Fruit fly (Drosophila melanogaster) whole organism, embryonic: Measurements from ENCODE around the gene holn1.

Source experiments
- C15 ChIP-seq: fragments of 200-800 bp; sonication (Bioruptor generic); IDR thresholded peaks from 3 replicates; pipeline ENCODE4 v1.3.6; 2022; ENCODE audit warnings: missing biosample characterization, missing genetic modification characterization
- CG12391 ChIP-seq: fragments of 200-800 bp; sonication (Bioruptor generic); optimal IDR thresholded peaks from 3 replicates; lab custom pipeline; 2018; ENCODE audit warnings: missing biosample characterization, mild to moderate bottlenecking, missing genetic modification characterization, moderate library complexity
- CG12942 ChIP-seq: fragments of 200-800 bp; sonication (Bioruptor generic); optimal IDR thresholded peaks from 3 replicates; lab custom pipeline; 2016; ENCODE audit warnings: missing biosample characterization, missing genetic modification characterization
- CG13894 ChIP-seq: fragments of 200-800 bp; sonication (Bioruptor generic); optimal IDR thresholded peaks from 3 replicates; lab custom pipeline; 2018; ENCODE audit warnings: missing biosample characterization, mild to moderate bottlenecking, missing genetic modification characterization, moderate library complexity
- CG14441 ChIP-seq: fragments of 200-800 bp; sonication (Bioruptor generic); IDR thresholded peaks from 2 replicates; pipeline ENCODE4 v1.3.6; 2022; ENCODE audit warnings: missing biosample characterization, missing genetic modification characterization
- CG14667 ChIP-seq: fragments of 200-800 bp; sonication (Bioruptor generic); IDR thresholded peaks from 2 replicates; pipeline ENCODE4 v1.3.6; 2022; ENCODE audit warnings: missing biosample characterization, missing genetic modification characterization
- CG1647 ChIP-seq: fragments of 200-800 bp; sonication (Bioruptor generic); optimal IDR thresholded peaks from 3 replicates; lab custom pipeline; 2016; ENCODE audit warnings: missing biosample characterization, missing genetic modification characterization
- CG16815 ChIP-seq: fragments of 200-800 bp; sonication (Bioruptor generic); optimal IDR thresholded peaks from 3 replicates; lab custom pipeline; 2017; ENCODE audit warnings: missing biosample characterization, mild to moderate bottlenecking, missing genetic modification characterization
- CG16863 ChIP-seq: fragments of 200-800 bp; sonication (Bioruptor generic); optimal IDR thresholded peaks from 3 replicates; lab custom pipeline; 2016; ENCODE audit warnings: missing biosample characterization, missing genetic modification characterization
- CG17802 ChIP-seq: fragments of 200-800 bp; sonication (Bioruptor generic); optimal IDR thresholded peaks from 2 replicates; lab custom pipeline; 2018; ENCODE audit warnings: missing biosample characterization, mild to moderate bottlenecking, missing genetic modification characterization, moderate library complexity
- CG4360 ChIP-seq: fragments of 200-800 bp; sonication (Bioruptor generic); IDR thresholded peaks from 2 replicates; pipeline ENCODE4 v1.3.6; 2022; ENCODE audit warnings: missing biosample characterization, missing genetic modification characterization
- CG4854 ChIP-seq: fragments of 200-800 bp; sonication (Bioruptor generic); optimal IDR thresholded peaks from 2 replicates; lab custom pipeline; 2016; ENCODE audit warnings: missing biosample characterization, missing genetic modification characterization, inconsistent platforms
- CG6689 ChIP-seq: fragments of 200-800 bp; sonication (Bioruptor generic); IDR thresholded peaks from 2 replicates; pipeline ENCODE4 v1.3.6; 2022; ENCODE audit warnings: missing biosample characterization, missing genetic modification characterization
- CG6791 ChIP-seq: fragments of 200-800 bp; sonication (Bioruptor generic); IDR thresholded peaks from 3 replicates; pipeline ENCODE4 v1.3.6; 2022; ENCODE audit warnings: missing biosample characterization, missing genetic modification characterization; ENCODE audit not compliant: partially characterized antibody
- CG6854 ChIP-seq: fragments of 200-800 bp; sonication (Bioruptor generic); optimal IDR thresholded peaks from 3 replicates; lab custom pipeline; 2017; ENCODE audit warnings: missing biosample characterization, mild to moderate bottlenecking, missing genetic modification characterization
- CG8290 ChIP-seq, 3 experiments: fragments of 200-800 bp; sonication (Bioruptor generic); optimal IDR thresholded peaks; 2 replicates each; lab custom pipeline; 2016 to 2019; ENCODE audit warnings: missing biosample characterization in 3 of 3, missing genetic modification characterization in 3 of 3, mild to moderate bottlenecking in 2 of 3, moderate library complexity in 1 of 3
- CG8359 ChIP-seq: fragments of 200-800 bp; sonication (Bioruptor generic); optimal IDR thresholded peaks from 2 replicates; lab custom pipeline; 2017; ENCODE audit warnings: missing biosample characterization, mild to moderate bottlenecking, missing genetic modification characterization, borderline replicate concordance
- CG8478 ChIP-seq: fragments of >200 bp; optimal IDR thresholded peaks from 2 replicates; lab custom pipeline; 2018
- CG8944 ChIP-seq: fragments of 200-800 bp; sonication (Bioruptor generic); optimal IDR thresholded peaks from 3 replicates; lab custom pipeline; 2016; ENCODE audit warnings: missing biosample characterization, missing genetic modification characterization
- CG9727 ChIP-seq: fragments of 200-800 bp; sonication (Bioruptor generic); optimal IDR thresholded peaks from 3 replicates; lab custom pipeline; 2017; ENCODE audit warnings: missing biosample characterization, mild to moderate bottlenecking, missing genetic modification characterization
- CG9932 ChIP-seq: fragments of 200-800 bp; sonication (Bioruptor generic); IDR thresholded peaks from 2 replicates; pipeline ENCODE4 v1.3.6; 2022; ENCODE audit warnings: missing biosample characterization, missing genetic modification characterization
- Dref ChIP-seq: fragments of 200-800 bp; sonication (Bioruptor generic); IDR thresholded peaks from 2 replicates; pipeline ENCODE4 v1.3.6; 2022; ENCODE audit warnings: missing biosample characterization, missing genetic modification characterization
- HHEX ChIP-seq: fragments of 200-800 bp; sonication (Bioruptor generic); optimal IDR thresholded peaks from 3 replicates; lab custom pipeline; 2017; ENCODE audit warnings: missing biosample characterization, mild to moderate bottlenecking, missing genetic modification characterization, missing genetic modification reagents
- HLHmδ ChIP-seq: fragments of 200-800 bp; sonication (Bioruptor generic); optimal IDR thresholded peaks from 2 replicates; lab custom pipeline; 2018; ENCODE audit warnings: missing biosample characterization, mild to moderate bottlenecking, missing genetic modification characterization, moderate library complexity
- Hmr ChIP-seq: fragments of 200-800 bp; sonication (Bioruptor generic); optimal IDR thresholded peaks from 3 replicates; lab custom pipeline; 2017; ENCODE audit warnings: mild to moderate bottlenecking, missing biosample characterization, missing genetic modification reagents, missing genetic modification characterization
- Hr78 ChIP-seq, 2 experiments: fragments of 200-800 bp in 1 of 2; fragments of >200 bp in 1 of 2; sonication (Bioruptor generic) in 1 of 2; optimal IDR thresholded peaks; 2 replicates each; lab custom pipeline; 2017 to 2019; ENCODE audit warnings: missing biosample characterization in 2 of 2, missing genetic modification characterization in 2 of 2, mild to moderate bottlenecking in 1 of 2, moderate library complexity in 1 of 2
- Hsf ChIP-seq: fragments of 200-800 bp; sonication (Bioruptor generic); optimal IDR thresholded peaks from 3 replicates; lab custom pipeline; 2016; ENCODE audit warnings: missing biosample characterization, missing genetic modification characterization
- MTF-1 ChIP-seq: fragments of 200-800 bp; sonication (Bioruptor generic); optimal IDR thresholded peaks from 2 replicates; lab custom pipeline; 2018; ENCODE audit warnings: missing biosample characterization, mild to moderate bottlenecking, missing genetic modification characterization, borderline replicate concordance
- Myb ChIP-seq: fragments of 200-800 bp; sonication (Bioruptor generic); optimal IDR thresholded peaks from 2 replicates; lab custom pipeline; 2016; ENCODE audit warnings: missing biosample characterization, missing genetic modification characterization
- Sry-δ ChIP-seq: fragments of 200-800 bp; sonication (Bioruptor generic); optimal IDR thresholded peaks from 2 replicates; lab custom pipeline; 2016; ENCODE audit warnings: missing biosample characterization, missing genetic modification characterization
- Stat92E ChIP-seq, 3 experiments: fragments of >200 bp in 2 of 3; fragments of 200-800 bp in 1 of 3; sonication (Bioruptor generic) in 1 of 3; optimal IDR thresholded peaks; 2 replicates each; lab custom pipeline; 2017 to 2019; ENCODE audit warnings: missing biosample characterization in 3 of 3, missing genetic modification characterization in 3 of 3, mild to moderate bottlenecking in 1 of 3, moderate library complexity in 1 of 3
- Xrp1 ChIP-seq: fragments of 200-800 bp; sonication (Bioruptor generic); IDR thresholded peaks from 2 replicates; pipeline ENCODE4 v1.3.6; 2022; ENCODE audit warnings: missing biosample characterization, missing genetic modification characterization
- ase ChIP-seq: fragments of 200-800 bp; sonication (Bioruptor generic); IDR thresholded peaks from 3 replicates; pipeline ENCODE4 v1.3.6; 2022; ENCODE audit warnings: missing biosample characterization, missing genetic modification characterization
- ash1 ChIP-seq: fragments of 200-800 bp; sonication (Bioruptor generic); optimal IDR thresholded peaks from 2 replicates; lab custom pipeline; 2018; ENCODE audit warnings: missing biosample characterization, mild to moderate bottlenecking, missing genetic modification characterization
- bcd ChIP-seq: fragments of 200-800 bp; sonication (Bioruptor generic); optimal IDR thresholded peaks from 2 replicates; lab custom pipeline; 2017; ENCODE audit warnings: missing biosample characterization, mild to moderate bottlenecking, missing genetic modification characterization
- bigmax ChIP-seq: fragments of 200-800 bp; sonication (Bioruptor generic); optimal IDR thresholded peaks from 2 replicates; lab custom pipeline; 2018; ENCODE audit warnings: missing biosample characterization, mild to moderate bottlenecking, missing genetic modification characterization
- ci ChIP-seq: fragments of 200-800 bp; sonication (Bioruptor generic); IDR thresholded peaks from 3 replicates; pipeline ENCODE4 v1.3.6; 2022; ENCODE audit warnings: missing biosample characterization, missing genetic modification characterization
- da ChIP-seq: fragments of 200-800 bp; sonication (Bioruptor generic); optimal IDR thresholded peaks from 2 replicates; lab custom pipeline; 2016; ENCODE audit warnings: missing biosample characterization, missing genetic modification characterization
- dati ChIP-seq: fragments of 200-800 bp; sonication (Bioruptor generic); IDR thresholded peaks from 2 replicates; pipeline ENCODE4 v1.3.6; 2022; ENCODE audit warnings: missing biosample characterization, missing genetic modification characterization
- dmrt11E ChIP-seq: fragments of 200-800 bp; sonication (Bioruptor generic); optimal IDR thresholded peaks from 3 replicates; lab custom pipeline; 2018; ENCODE audit warnings: missing biosample characterization, mild to moderate bottlenecking, missing genetic modification characterization, moderate library complexity
- esg ChIP-seq: fragments of 200-800 bp; sonication (Bioruptor generic); conservative IDR thresholded peaks from 2 replicates; pipeline ENCODE4 v1.3.6; 2022; ENCODE audit warnings: missing biosample characterization, missing genetic modification characterization
- eve ChIP-seq, 2 experiments: fragments of >200 bp; optimal IDR thresholded peaks; 2 replicates each; lab custom pipeline; 2017; ENCODE audit warnings: missing biosample characterization in 2 of 2, missing genetic modification characterization in 2 of 2
- fd64A ChIP-seq: fragments of 200-800 bp; sonication (Bioruptor generic); optimal IDR thresholded peaks from 3 replicates; lab custom pipeline; 2018; ENCODE audit warnings: missing biosample characterization, mild to moderate bottlenecking, missing genetic modification characterization
- fru ChIP-seq: fragments of >200 bp; optimal IDR thresholded peaks from 2 replicates; lab custom pipeline; 2017
- kay ChIP-seq: fragments of 200-800 bp; sonication (Bioruptor generic); optimal IDR thresholded peaks from 2 replicates; lab custom pipeline; 2016; ENCODE audit warnings: missing biosample characterization, missing genetic modification characterization
- run ChIP-seq: fragments of 200-800 bp; sonication (Bioruptor generic); optimal IDR thresholded peaks from 3 replicates; lab custom pipeline; 2018; ENCODE audit warnings: missing biosample characterization, mild to moderate bottlenecking, missing genetic modification characterization
- salm ChIP-seq: fragments of 200-800 bp; sonication (Bioruptor generic); optimal IDR thresholded peaks from 2 replicates; lab custom pipeline; 2018; ENCODE audit warnings: missing biosample characterization, mild to moderate bottlenecking, missing genetic modification characterization
- sd ChIP-seq: fragments of 200-800 bp; sonication (Bioruptor generic); optimal IDR thresholded peaks from 3 replicates; lab custom pipeline; 2018; ENCODE audit warnings: missing biosample characterization, mild to moderate bottlenecking, missing genetic modification characterization, moderate library complexity
- sr ChIP-seq: fragments of 200-800 bp; sonication (Bioruptor generic); IDR thresholded peaks from 3 replicates; pipeline ENCODE4 v1.3.6; 2022; ENCODE audit warnings: missing biosample characterization, missing genetic modification characterization
- toy ChIP-seq: fragments of 200-800 bp; sonication (Bioruptor generic); IDR thresholded peaks from 2 replicates; pipeline ENCODE4 v1.3.6; 2022; ENCODE audit warnings: missing biosample characterization, missing genetic modification characterization
- wdn ChIP-seq: fragments of 200-800 bp; sonication (Bioruptor generic); IDR thresholded peaks from 2 replicates; pipeline ENCODE4 v1.3.6; 2022; ENCODE audit warnings: missing biosample characterization, missing genetic modification characterization

holn1 gene

DNA sequence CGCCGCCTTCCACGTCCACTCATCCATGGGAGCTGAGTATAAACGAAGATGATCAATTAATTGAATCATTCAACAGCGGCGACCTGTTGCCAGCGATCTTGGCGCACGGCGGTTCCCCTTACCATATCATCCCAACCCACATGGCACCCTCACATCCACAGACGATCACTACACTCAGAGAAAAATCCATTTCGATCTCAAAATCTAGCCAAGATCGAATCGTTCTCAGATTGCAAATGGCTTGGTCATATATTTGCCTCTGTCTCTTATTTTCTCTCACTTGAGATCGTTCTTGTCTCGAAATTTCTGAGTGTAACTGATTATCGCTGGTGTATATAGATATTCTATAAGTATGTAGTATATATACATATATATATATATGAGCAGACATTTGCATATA is 32.6 kb downstream of the holn1 start (continued):
- TF ChIP-seq eve (GFP tag; optimal IDR thresholded peaks at IDR 0.05; lab: Kevin White, UChicago) = no peak
- no peak for TF ChIP-seq Dref
- TF ChIP-seq sd (tag; lab: Kevin White, UChicago) = no peak
- 0 out of 2 replicates have a peak, but pooled peaks have one; percentile 18 for TF ChIP-seq CG6689 (GFP tag; lab: Robert Waterston, UW)
- peak; percentile 56; the same call in 1 of the 2 replicates for TF ChIP-seq dati (GFP tag; lab: Robert Waterston, UW)
- TF ChIP-seq CG16863 (GFP tag; lab: Kevin White, UChicago) = peak; percentile 8
- TF ChIP-seq CG8944 = peak; percentile 8
- TF ChIP-seq CG14667 (GFP tag; lab: Robert Waterston, UW) = no peak; the same call in 1 of the 2 replicates
- no peak for TF ChIP-seq bigmax
- no peak for TF ChIP-seq CG8290 (GFP tag; optimal IDR thresholded peaks at IDR 0.05; lab: Kevin White, UChicago)
- TF ChIP-seq CG8290 (tag; optimal IDR thresholded peaks at IDR 0.05; lab: Kevin White, UChicago) = peak in 1 of 2 experiments; percentile 84
- TF ChIP-seq CG8478 (lab: Kevin White, UChicago) = no peak
- TF ChIP-seq CG6791 (GFP tag; lab: Robert Waterston, UW) = no peak
- TF ChIP-seq CG12391 (tag; lab: Kevin White, UChicago) = peak; percentile 63
- TF ChIP-seq Hmr (GFP tag; lab: Kevin White, UChicago) = peak; percentile 43
- no peak for TF ChIP-seq da (GFP tag; lab: Kevin White, UChicago)
- peak; percentile 11 for TF ChIP-seq salm
- peak; percentile 64 for TF ChIP-seq Xrp1 (GFP tag; lab: Robert Waterston, UW)
- TF ChIP-seq kay (GFP tag; lab: Kevin White, UChicago) = peak; percentile 41
- TF ChIP-seq Hr78 (GFP tag; optimal IDR thresholded peaks at IDR 0.05; lab: Kevin White, UChicago) = peak in 1 of 2 experiments; percentile 4
- TF ChIP-seq toy = 0 out of 2 replicates have a peak, but pooled peaks have one; percentile 14
- peak; percentile 73 for TF ChIP-seq CG14441
- TF ChIP-seq CG13894 (tag; lab: Kevin White, UChicago) = no peak
- TF ChIP-seq sr (GFP tag; lab: Robert Waterston, UW) = peak; percentile 83
- TF ChIP-seq CG12942 (GFP tag; lab: Kevin White, UChicago) = peak; percentile 12
- no peak for TF ChIP-seq wdn (GFP tag; lab: Robert Waterston, UW)
- TF ChIP-seq CG4360 (GFP tag; lab: Robert Waterston, UW) = no peak
- TF ChIP-seq Stat92E (GFP tag; optimal IDR thresholded peaks at IDR 0.05; lab: Kevin White, UChicago) = no peak
- peak; percentile 38 for TF ChIP-seq CG17802
- no peak for TF ChIP-seq CG4854
- TF ChIP-seq Sry-δ = no peak
- no peak for TF ChIP-seq MTF-1 (GFP tag; lab: Kevin White, UChicago)
- no peak for TF ChIP-seq C15 (GFP tag; lab: Robert Waterston, UW)
- peak; percentile 75; the same call in 2 of the 3 replicates for TF ChIP-seq ci
- peak; percentile 48 for TF ChIP-seq bcd (GFP tag; lab: Kevin White, UChicago)
- TF ChIP-seq CG8359 (GFP tag; lab: Kevin White, UChicago) = no peak
- TF ChIP-seq fd64A = no peak
- TF ChIP-seq ash1 (GFP tag; lab: Kevin White, UChicago) = no peak
- TF ChIP-seq CG9932 (GFP tag; lab: Robert Waterston, UW) = peak; percentile 73
- peak; percentile 61 for TF ChIP-seq HHEX
- TF ChIP-seq Myb = peak; percentile 8
- TF ChIP-seq dmrt11E (tag; lab: Kevin White, UChicago) = no peak
- peak; percentile 61 for TF ChIP-seq esg (GFP tag; lab: Robert Waterston, UW)
- TF ChIP-seq fru = no peak
- TF ChIP-seq Hsf (GFP tag; lab: Kevin White, UChicago) = no peak
- no peak for TF ChIP-seq CG1647 (GFP tag; lab: Kevin White, UChicago)
- TF ChIP-seq CG9727 = peak; percentile 26
- no peak for TF ChIP-seq HLHmδ (GFP tag; lab: Kevin White, UChicago)
- no peak for TF ChIP-seq run (tag; lab: Kevin White, UChicago)
- peak; percentile 58; the same call in 1 of the 3 replicates for TF ChIP-seq ase (GFP tag; lab: Robert Waterston, UW)
- no peak for TF ChIP-seq CG6854 (GFP tag; lab: Kevin White, UChicago)
- no peak for TF ChIP-seq CG16815
